Worm (Caenorhabditis elegans): ENCODE data around the gene sbds-1.
A peak's percentile ranks its signal among the peaks of the same experiment; 100 is the strongest.

sbds-1 gene

DNA sequence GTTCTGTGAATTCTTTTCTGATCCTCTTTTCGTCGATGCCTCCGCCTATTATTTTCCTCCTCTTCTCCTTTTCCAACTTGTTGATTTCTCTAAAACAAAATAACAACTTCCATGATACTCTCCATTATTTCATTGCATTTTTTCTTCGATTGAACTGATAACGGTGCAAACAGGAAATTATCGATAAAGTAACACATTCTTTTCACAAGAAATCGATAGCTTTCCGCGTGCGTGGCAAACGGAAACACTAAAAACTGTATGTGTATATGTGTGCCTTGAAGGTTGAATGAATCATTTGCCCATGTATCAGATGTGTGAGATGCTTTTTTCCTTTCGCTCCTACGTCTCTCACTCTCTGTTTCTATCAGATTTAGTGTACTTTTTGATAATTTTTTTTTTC lies 13.4 kb upstream of the sbds-1 start:
- TF ChIP-seq unc-39 (tag; optimal IDR thresholded peaks at IDR 0.05) (no peak), hlh-1 (tag; optimal IDR thresholded peaks at IDR 0.05) (no peak), sem-2 (GFP tag; optimal IDR thresholded peaks at IDR 0.05) (no peak), unc-62 (GFP tag; optimal IDR thresholded peaks at IDR 0.05) (no peak), pha-4 (tag; optimal IDR thresholded peaks at IDR 0.05) (no peak), nhr-2 (tag; optimal IDR thresholded peaks at IDR 0.05) (no peak), lsy-2 (tag; optimal IDR thresholded peaks at IDR 0.05) (no peak)

DNA sequence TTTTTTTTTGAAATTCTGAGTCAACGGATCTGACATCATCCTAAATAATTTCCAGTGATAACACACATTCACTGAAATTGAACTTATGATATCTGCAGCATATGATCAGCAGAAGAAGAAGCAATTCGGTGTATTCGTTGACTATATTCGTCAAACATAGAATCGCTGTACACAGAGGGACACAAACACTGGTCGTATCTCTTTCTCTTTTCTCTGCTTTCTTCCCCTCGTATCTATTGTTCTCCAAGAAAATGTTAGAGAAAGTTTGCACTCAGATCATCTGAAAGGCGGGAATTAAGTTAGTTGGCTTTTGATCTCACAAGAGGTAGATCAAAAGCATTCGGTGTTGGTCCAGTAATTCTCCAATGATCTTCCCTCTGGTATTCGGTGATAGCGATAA lies 12.3 kb upstream of the sbds-1 start:
- no peak for TF ChIP-seq mls-2 (tag; optimal IDR thresholded peaks at IDR 0.05)
- TF ChIP-seq mab-5 (tag; optimal IDR thresholded peaks at IDR 0.05) = no peak
- TF ChIP-seq lin-13 (tag; optimal IDR thresholded peaks at IDR 0.05) = no peak
- TF ChIP-seq mep-1 (tag; optimal IDR thresholded peaks at IDR 0.05) = no peak
- no peak for TF ChIP-seq tbx-8 (GFP tag; optimal IDR thresholded peaks at IDR 0.05)
- TF ChIP-seq lin-32 (GFP tag; optimal IDR thresholded peaks at IDR 0.05) = no peak
- TF ChIP-seq ham-2 (GFP tag; optimal IDR thresholded peaks at IDR 0.05) = no peak
- TF ChIP-seq unc-120 (tag; optimal IDR thresholded peaks at IDR 0.05; ENCODE audit: poor library complexity, severe bottlenecking) = no peak
- TF ChIP-seq nhr-2 (tag; optimal IDR thresholded peaks at IDR 0.05) = no peak
- TF ChIP-seq zip-8 (tag; optimal IDR thresholded peaks at IDR 0.05) = no peak
- TF ChIP-seq bed-3 (GFP tag; optimal IDR thresholded peaks at IDR 0.05) = no peak
- no peak for TF ChIP-seq elt-3 (tag; optimal IDR thresholded peaks at IDR 0.05)
- TF ChIP-seq M03D4.4 (tag; optimal IDR thresholded peaks at IDR 0.05) = no peak
- no peak for TF ChIP-seq unc-39 (tag; optimal IDR thresholded peaks at IDR 0.05)

DNA sequence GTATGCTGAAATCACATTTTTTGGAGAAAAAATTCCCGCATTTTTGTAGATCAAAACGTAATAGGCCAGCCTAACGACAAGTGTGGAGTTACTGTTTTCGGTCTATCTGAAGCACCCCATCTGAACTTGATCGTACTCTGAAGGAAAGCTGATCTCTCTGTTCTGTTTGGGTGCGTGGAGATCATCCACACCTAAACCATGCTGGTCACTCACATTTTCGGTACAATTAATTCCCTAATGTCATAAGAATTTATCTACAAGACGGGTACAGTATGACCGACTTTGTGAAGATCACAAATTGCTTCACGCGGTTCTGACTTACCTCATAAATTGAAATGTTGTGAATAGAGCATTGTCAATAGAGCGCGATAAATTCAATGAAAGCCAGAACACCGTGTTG lies 11.7 kb upstream of the sbds-1 start:
- no peak for TF ChIP-seq sptf-1 (tag; optimal IDR thresholded peaks at IDR 0.05)
- TF ChIP-seq blmp-1 (tag; optimal IDR thresholded peaks at IDR 0.05) = no peak
- TF ChIP-seq lin-32 (GFP tag; optimal IDR thresholded peaks at IDR 0.05) = no peak
- no peak for TF ChIP-seq ztf-11 (tag; optimal IDR thresholded peaks at IDR 0.05)
- no peak for TF ChIP-seq ceh-39 (tag; optimal IDR thresholded peaks at IDR 0.05)
- no peak for TF ChIP-seq nhr-12 (tag; optimal IDR thresholded peaks at IDR 0.05)
- TF ChIP-seq nhr-237 (tag; optimal IDR thresholded peaks at IDR 0.05) = no peak

DNA sequence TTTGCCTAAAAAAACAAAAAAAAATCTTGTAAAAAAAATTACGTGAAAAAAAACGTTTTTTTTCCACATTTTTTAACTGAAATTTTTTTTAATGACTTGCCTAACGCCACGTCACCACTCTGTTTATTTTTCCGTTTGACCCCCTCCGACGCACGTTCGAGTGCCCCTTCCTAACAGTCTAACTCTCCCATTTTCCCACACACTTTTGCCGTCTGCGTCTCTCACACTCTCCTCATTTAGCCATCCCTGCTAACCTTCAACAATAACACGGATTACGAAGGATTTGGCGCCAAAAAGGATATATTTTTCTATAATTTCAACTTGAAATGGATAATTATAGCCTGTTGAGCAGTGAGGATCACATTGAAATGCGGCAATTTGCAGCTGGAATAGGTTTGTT lies 9.0 kb upstream of the sbds-1 start:
- no peak for TF ChIP-seq lsy-2 (tag; optimal IDR thresholded peaks at IDR 0.05)
- peak; percentile 63 for TF ChIP-seq unc-120 (tag; optimal IDR thresholded peaks at IDR 0.05; ENCODE audit: poor library complexity, severe bottlenecking)
- TF ChIP-seq ham-2 (GFP tag; optimal IDR thresholded peaks at IDR 0.05) = peak; percentile 92
- TF ChIP-seq pha-4 (tag; optimal IDR thresholded peaks at IDR 0.05) = peak; percentile 53
- TF ChIP-seq nhr-237 (tag; optimal IDR thresholded peaks at IDR 0.05) = no peak
- peak; percentile 1 for TF ChIP-seq nhr-2 (tag; optimal IDR thresholded peaks at IDR 0.05)
- TF ChIP-seq mep-1 (tag; optimal IDR thresholded peaks at IDR 0.05) = peak; percentile 14
- no peak for TF ChIP-seq ceh-83 (GFP tag; optimal IDR thresholded peaks at IDR 0.05)

DNA sequence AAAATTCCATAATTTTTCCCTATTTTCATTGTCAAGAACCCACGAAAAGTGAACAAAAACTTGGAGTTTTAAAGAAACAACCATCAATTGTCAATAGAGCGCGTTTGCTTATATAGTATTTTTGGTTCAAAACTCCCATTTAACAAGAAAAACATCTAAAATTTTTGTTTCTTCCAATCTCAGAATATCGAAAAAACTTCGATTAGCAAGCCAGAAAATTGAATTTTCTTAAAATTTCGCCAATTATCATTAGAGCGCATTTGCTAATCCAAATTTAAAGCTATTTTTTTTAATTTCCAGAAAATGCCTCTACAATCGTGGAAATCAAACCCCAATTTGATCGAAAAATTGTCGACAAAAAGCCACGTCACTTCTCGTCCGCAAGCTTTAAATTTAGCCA lies 8.2 kb upstream of the sbds-1 start, which contains the start of gene orai-1:
orai-1 (plus strand) TSS at position 301 of the 400 bp plus-strand sequence.
- TF ChIP-seq bed-3 (GFP tag; optimal IDR thresholded peaks at IDR 0.05) = no peak
- no peak for TF ChIP-seq ham-2 (GFP tag; optimal IDR thresholded peaks at IDR 0.05)
- TF ChIP-seq zip-8 (tag; optimal IDR thresholded peaks at IDR 0.05) = peak; percentile 18
- no peak for TF ChIP-seq ztf-11 (tag; optimal IDR thresholded peaks at IDR 0.05)
- no peak for TF ChIP-seq nhr-76 (tag; optimal IDR thresholded peaks at IDR 0.05)

DNA sequence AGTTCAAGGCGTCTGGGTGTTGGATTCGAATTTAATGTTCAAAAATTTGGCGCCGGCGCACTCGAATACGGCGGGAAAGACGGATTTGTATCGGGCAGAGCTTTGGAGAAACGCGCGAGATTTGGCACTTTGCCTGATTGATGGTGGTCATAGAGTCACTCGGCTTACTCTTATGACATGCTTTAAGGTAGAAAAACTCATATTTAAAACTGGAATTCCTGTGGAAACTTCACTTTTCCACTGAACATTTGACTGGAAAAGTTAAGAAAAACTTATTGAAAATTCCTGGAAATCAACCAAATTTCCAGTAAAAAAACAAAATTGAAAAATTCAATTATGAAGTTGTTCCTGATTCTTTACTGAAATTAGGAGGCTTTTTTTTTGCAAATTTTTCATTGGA lies 6.4 kb upstream of the sbds-1 start:
- TF ChIP-seq tbx-8 (GFP tag; optimal IDR thresholded peaks at IDR 0.05) (no peak), bed-3 (GFP tag; optimal IDR thresholded peaks at IDR 0.05) (no peak), lin-13 (tag; optimal IDR thresholded peaks at IDR 0.05) (no peak), nhr-12 (tag; optimal IDR thresholded peaks at IDR 0.05) (no peak), unc-120 (tag; optimal IDR thresholded peaks at IDR 0.05; ENCODE audit: poor library complexity, severe bottlenecking) (no peak), mls-2 (tag; optimal IDR thresholded peaks at IDR 0.05) (no peak)

DNA sequence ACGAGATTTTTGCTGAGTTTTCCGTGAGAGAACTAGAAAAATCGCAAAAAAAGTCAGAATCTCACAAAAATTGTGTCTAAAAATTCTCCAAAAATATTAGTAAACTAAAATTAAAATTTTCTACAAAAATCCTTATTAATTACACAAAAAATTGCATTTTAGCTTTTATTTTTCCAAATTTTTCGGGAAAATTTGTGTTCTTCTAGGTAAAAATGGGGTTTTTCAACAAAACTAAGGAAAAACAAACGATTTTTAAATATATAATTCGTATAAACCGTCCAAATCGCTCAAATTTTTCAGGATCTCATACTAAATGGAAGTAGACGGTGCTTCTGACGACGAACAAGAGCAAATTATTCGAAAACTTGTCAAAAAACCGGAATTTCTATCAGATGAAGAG lies 3.5 kb upstream of the sbds-1 start, which contains the start of gene W06E11.1:
W06E11.1 (plus strand) TSS at position 301 of the 400 bp plus-strand sequence.
- TF ChIP-seq tbx-8 (GFP tag; optimal IDR thresholded peaks at IDR 0.05) (no peak), elt-1 (tag; optimal IDR thresholded peaks at IDR 0.05; ENCODE audit: borderline replicate concordance, insufficient read depth) (no peak), ces-1 (GFP tag; optimal IDR thresholded peaks at IDR 0.05) (no peak), lin-13 (tag; optimal IDR thresholded peaks at IDR 0.05) (no peak), mep-1 (tag; optimal IDR thresholded peaks at IDR 0.05) (no peak), mls-2 (tag; optimal IDR thresholded peaks at IDR 0.05) (no peak)
